Fruit fly (Drosophila melanogaster): ENCODE measurements around the gene Cpr72Ec.
A peak's percentile ranks its signal among the peaks of the same experiment; 100 is the strongest.

Cpr72Ec gene

dm6 chr3L:16328207-16328891, 38.8 kb downstream of the Cpr72Ec start, which contains the start of gene CG13058 (continued):
- TF ChIP-seq gce (GFP tag; IDR thresholded peaks at IDR 0.05) (no peak), grau (tag; optimal IDR thresholded peaks at IDR 0.05) (peak; percentile 79), Awh (GFP tag; IDR thresholded peaks at IDR 0.05) (no peak), trh (GFP tag; optimal IDR thresholded peaks at IDR 0.05) (no peak), CG9215 (GFP tag; IDR thresholded peaks at IDR 0.05) (peak; percentile 18; the same call in 1 of the 2 replicates), tap (tag; optimal IDR thresholded peaks at IDR 0.05) (peak; percentile 59), CHES-1-like (GFP tag; optimal IDR thresholded peaks at IDR 0.05) (peak; percentile 59), cas (GFP tag; IDR thresholded peaks at IDR 0.05) (no peak), vvl (GFP tag; IDR thresholded peaks at IDR 0.05) (no peak), CG2202 (tag; optimal IDR thresholded peaks at IDR 0.05) (no peak), Taf1 (GFP tag; IDR thresholded peaks at IDR 0.05) (no peak), Doc3 (GFP tag; IDR thresholded peaks at IDR 0.05; ENCODE audit: partially characterized antibody) (no peak), HLH54F (GFP tag; optimal IDR thresholded peaks at IDR 0.05) (peak; percentile 64), seq (GFP tag; IDR thresholded peaks at IDR 0.05) (peak; percentile 74), run (tag; optimal IDR thresholded peaks at IDR 0.05) (peak; percentile 32), CG18476 (GFP tag; optimal IDR thresholded peaks at IDR 0.05) (peak; percentile 14), dm (GFP tag; optimal IDR thresholded peaks at IDR 0.05) (peak; percentile 45), Tbp (GFP tag; optimal IDR thresholded peaks at IDR 0.05) (no peak), CG4617 (GFP tag; optimal IDR thresholded peaks at IDR 0.05; ENCODE audit: borderline replicate concordance) (no peak), Ets65A (GFP tag) (peak; percentile 45), Jarid2 (GFP tag; optimal IDR thresholded peaks at IDR 0.05) (no peak), CG6175 (GFP tag; IDR thresholded peaks at IDR 0.05) (no peak), HmgZ (tag; optimal IDR thresholded peaks at IDR 0.05) (peak; percentile 65), CG4424 (GFP tag; optimal IDR thresholded peaks at IDR 0.05) (peak; percentile 22), dmrt11E (tag; optimal IDR thresholded peaks at IDR 0.05) (no peak), CG13287 (GFP tag; IDR thresholded peaks at IDR 0.05; ENCODE audit: partially characterized antibody) (no peak), CG1024 (GFP tag; IDR thresholded peaks at IDR 0.05) (peak; percentile 59), CG32767 (GFP tag; IDR thresholded peaks at IDR 0.05) (peak; percentile 71; the same call in 1 of the 2 replicates), Fer2 (tag; optimal IDR thresholded peaks at IDR 0.05) (no peak), cad (GFP tag; optimal IDR thresholded peaks at IDR 0.05) (no peak), Asciz (GFP tag; optimal IDR thresholded peaks at IDR 0.05) (no peak), sima (GFP tag; optimal IDR thresholded peaks at IDR 0.05) (no peak), CG15601 (tag; optimal IDR thresholded peaks at IDR 0.05) (no peak), CG17328 (GFP tag; IDR thresholded peaks at IDR 0.05) (peak; percentile 71; the same call in 1 of the 2 replicates), HLH4C (GFP tag; IDR thresholded peaks at IDR 0.05; ENCODE audit: partially characterized antibody) (no peak), Doc2 (GFP tag; IDR thresholded peaks at IDR 0.05) (peak; percentile 15; the same call in 1 of the 2 replicates), CG9609 (GFP tag; optimal IDR thresholded peaks at IDR 0.05) (peak; percentile 61), CG31388 (GFP tag; optimal IDR thresholded peaks at IDR 0.05) (no peak), CG5953 (GFP tag; IDR thresholded peaks at IDR 0.05) (no peak), Lim3 (GFP tag; IDR thresholded peaks at IDR 0.05) (peak; percentile 44; the same call in 1 of the 2 replicates), Scr (GFP tag; IDR thresholded peaks at IDR 0.05; ENCODE audit: partially characterized antibody) (no peak), CG18619 (GFP tag; optimal IDR thresholded peaks at IDR 0.05) (peak; percentile 61), sc (optimal IDR thresholded peaks at IDR 0.05) (no peak), sc (GFP tag; optimal IDR thresholded peaks at IDR 0.05) (no peak), hbn (GFP tag; IDR thresholded peaks at IDR 0.05; ENCODE audit: partially characterized antibody) (no peak), Chrac-16 (GFP tag; optimal IDR thresholded peaks at IDR 0.05) (peak; percentile 40), Hr39 (optimal IDR thresholded peaks at IDR 0.05) (no peak), sob (GFP tag; IDR thresholded peaks at IDR 0.05) (no peak), CG8089 (GFP tag; optimal IDR thresholded peaks at IDR 0.05) (peak; percentile 41), Sox102F (GFP tag; optimal IDR thresholded peaks at IDR 0.05) (peak; percentile 75), CG16813 (GFP tag; IDR thresholded peaks at IDR 0.05; ENCODE audit: partially characterized antibody) (no peak)
